Fruit fly (Drosophila melanogaster) S2 (cell line): ENCODE measurements around the gene Ntf-2r.

Experiments
- CG8478 ChIP-seq: fragments of >200 bp; optimal IDR thresholded peaks from 2 replicates; lab custom pipeline; 2018
- CTCF ChIP-seq, 2 experiments: fragments of >200 bp; optimal IDR thresholded peaks; 2 replicates each; lab custom pipeline; 2018

- TF ChIP-seq CTCF (optimal IDR thresholded peaks at IDR 0.05; lab: Kevin White, UChicago) (no peak), CG8478 (no peak)
Observed at dm6 chr2L:18478509-18479176, 24.2 kb downstream of the Ntf-2r start.
